Fruit fly (Drosophila melanogaster): ENCODE measurements around the gene Zaf1.
A peak's percentile ranks its signal among the peaks of the same experiment; 100 is the strongest.

The Zaf1 gene

DNA sequence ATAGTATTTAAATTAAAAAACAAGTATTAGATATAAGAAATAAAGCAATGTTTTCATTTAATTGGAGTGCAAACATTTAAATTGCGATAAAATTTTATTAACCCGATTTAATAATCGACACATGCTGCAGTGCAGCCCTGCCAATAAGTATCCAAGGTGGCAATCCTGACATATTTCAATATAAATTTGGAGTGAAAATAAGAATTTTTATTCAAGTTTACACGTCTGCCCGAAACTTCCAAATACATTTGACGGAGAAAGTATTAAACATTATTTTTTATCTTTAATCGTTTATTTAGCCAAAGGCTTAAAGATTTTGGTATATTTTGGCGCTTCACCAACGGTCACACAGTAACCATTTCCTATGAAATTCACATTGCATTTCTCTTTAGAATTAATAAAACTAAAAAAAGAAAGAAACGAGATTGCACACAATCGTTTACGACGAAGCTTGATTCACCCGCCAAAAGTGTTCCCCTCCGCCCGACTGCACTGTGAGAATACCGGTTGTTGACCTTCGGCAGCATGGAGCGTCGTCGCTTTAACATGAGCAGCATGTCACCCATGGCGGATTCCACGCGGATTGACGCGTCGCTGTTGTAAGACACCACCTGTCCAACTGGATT is 3.1 kb upstream of the Zaf1 start, which contains the start of gene CG14712:
TSS of gene CG14712 (plus strand) at position 344 of the 626 bp plus-strand sequence.
- TF ChIP-seq br (GFP tag; optimal IDR thresholded peaks at IDR 0.05) (no peak), ey (GFP tag; optimal IDR thresholded peaks at IDR 0.05) (peak; percentile 21), sv (GFP tag; optimal IDR thresholded peaks at IDR 0.05) (peak; percentile 27), Hr83 (GFP tag; optimal IDR thresholded peaks at IDR 0.05; ENCODE audit: poor library complexity, severe bottlenecking) (peak; percentile 49)

DNA sequence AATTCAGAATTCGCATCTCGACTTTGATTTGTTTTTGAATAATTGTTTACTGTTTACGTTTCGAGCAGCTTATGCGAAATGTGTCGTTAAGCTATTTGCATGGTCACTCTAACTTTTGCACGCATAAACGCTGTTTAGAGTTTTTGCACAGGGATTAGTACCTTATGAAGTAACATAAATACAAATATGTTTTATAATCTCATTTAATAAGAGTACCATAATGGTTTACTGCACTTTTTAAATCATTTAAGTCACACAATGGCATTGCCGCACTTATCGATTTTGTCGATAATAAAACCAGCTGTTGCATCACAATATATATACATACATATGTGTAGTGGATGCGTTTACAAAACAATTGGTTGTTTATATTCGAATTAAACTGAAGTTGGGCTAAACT is 1.1 kb upstream of the Zaf1 start, which contains the start of the genes CG6813 and CG18764:
TSS of gene CG6813 (minus strand) at position 68 of the 400 bp plus-strand sequence.
TSS of gene CG18764 (plus strand) at position 319 of the 400 bp plus-strand sequence.
- TF ChIP-seq Hr78 (GFP tag; optimal IDR thresholded peaks at IDR 0.05) (no peak), jim (GFP tag; optimal IDR thresholded peaks at IDR 0.05) (no peak), Dfd (GFP tag; optimal IDR thresholded peaks at IDR 0.05) (no peak), dmrt93B (GFP tag; optimal IDR thresholded peaks at IDR 0.05) (no peak), CG9705 (GFP tag; optimal IDR thresholded peaks at IDR 0.05) (no peak), Myc (optimal IDR thresholded peaks at IDR 0.05) (no peak), fru (GFP tag; optimal IDR thresholded peaks at IDR 0.05) (no peak), Jra (GFP tag; optimal IDR thresholded peaks at IDR 0.05) (no peak), HLH106 (tag; optimal IDR thresholded peaks at IDR 0.05) (no peak)

- peak; percentile 63 for TF ChIP-seq Hr83 (GFP tag; optimal IDR thresholded peaks at IDR 0.05; ENCODE audit: poor library complexity, severe bottlenecking)
- TF ChIP-seq sv (GFP tag; optimal IDR thresholded peaks at IDR 0.05), result peak; percentile 80
- no peak for TF ChIP-seq usp (GFP tag; optimal IDR thresholded peaks at IDR 0.05)
- peak; percentile 84 for TF ChIP-seq HLH106 (tag; optimal IDR thresholded peaks at IDR 0.05)
- no peak for TF ChIP-seq Rel (GFP tag; optimal IDR thresholded peaks at IDR 0.05)
- TF ChIP-seq Rel (tag; optimal IDR thresholded peaks at IDR 0.05), result peak; percentile 93
- peak; percentile 73 for TF ChIP-seq ey (GFP tag; optimal IDR thresholded peaks at IDR 0.05)
- no peak for TF ChIP-seq Vsx2 (GFP tag; optimal IDR thresholded peaks at IDR 0.05; ENCODE audit: partially characterized antibody)
- TF ChIP-seq N (GFP tag; optimal IDR thresholded peaks at IDR 0.05), result no peak
- peak; percentile 64 for TF ChIP-seq dsf (GFP tag; optimal IDR thresholded peaks at IDR 0.05; ENCODE audit: borderline replicate concordance)
- no peak for TF ChIP-seq CrebA (GFP tag; optimal IDR thresholded peaks at IDR 0.05; ENCODE audit: borderline replicate concordance)
- no peak for TF ChIP-seq pan (optimal IDR thresholded peaks at IDR 0.05)
- peak; percentile 76 for TF ChIP-seq psq (GFP tag; optimal IDR thresholded peaks at IDR 0.05)
- TF ChIP-seq Sp1 (GFP tag; optimal IDR thresholded peaks at IDR 0.05), result peak; percentile 83
- TF ChIP-seq CG9705 (GFP tag; optimal IDR thresholded peaks at IDR 0.05), result peak; percentile 78
- peak; percentile 76 for TF ChIP-seq OdsH (GFP tag; optimal IDR thresholded peaks at IDR 0.05)
- TF ChIP-seq foxo (GFP tag; optimal IDR thresholded peaks at IDR 0.05), result peak in 1 of 2 experiments; percentile 89
These were observed 2.4 kb downstream of the Zaf1 start, which contains the start of gene CG14711 for dm6 chr3R:11623025-11623424. TSS of gene CG14711 (plus strand) at chr3R:11623339.

DNA sequence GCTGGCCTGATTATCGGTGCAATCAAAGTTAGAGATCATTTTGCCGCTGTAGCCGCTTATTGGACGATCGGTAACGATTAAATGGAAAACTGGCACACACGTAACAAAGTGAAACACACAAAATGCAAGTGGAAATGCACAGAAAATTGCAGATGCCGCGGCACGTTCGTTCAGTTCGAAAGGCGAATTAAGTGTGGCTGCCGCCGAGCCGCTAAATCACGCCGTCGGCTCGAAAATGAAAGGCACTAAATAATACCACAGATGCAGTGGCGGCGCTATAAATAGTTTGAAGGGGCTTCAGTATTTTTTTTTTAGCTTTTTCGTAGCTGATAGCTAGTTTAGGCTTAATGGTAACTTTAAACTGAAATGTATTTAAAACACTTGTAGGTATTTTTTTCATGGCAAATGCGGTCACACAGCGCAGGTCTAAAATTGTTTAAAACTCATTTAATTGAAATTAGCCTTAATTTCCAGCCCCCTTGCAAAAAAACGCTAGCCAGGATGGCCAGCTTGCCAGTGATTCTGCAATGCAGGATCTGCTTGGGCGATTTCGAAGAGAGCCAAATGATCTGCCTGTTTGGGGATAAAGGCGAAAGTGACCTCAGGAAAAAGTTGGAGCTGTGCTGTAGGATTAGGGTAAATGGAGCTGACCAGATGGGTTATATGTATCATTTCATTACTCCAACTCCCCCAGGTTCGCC is 5.6 kb downstream of the Zaf1 start, which contains the start of the genes Jupiter and CG14710:
TSS of gene Jupiter (minus strand) at position 198 of the 701 bp plus-strand sequence.
TSS of gene CG14710 (plus strand) at position 382 of the 701 bp plus-strand sequence.
- TF ChIP-seq Vsx2 (GFP tag; optimal IDR thresholded peaks at IDR 0.05; ENCODE audit: partially characterized antibody), result no peak
- peak; percentile 63 for TF ChIP-seq HLH106 (tag; optimal IDR thresholded peaks at IDR 0.05)
- peak; percentile 36 for TF ChIP-seq dsf (GFP tag; optimal IDR thresholded peaks at IDR 0.05; ENCODE audit: borderline replicate concordance)
- TF ChIP-seq sage (GFP tag; optimal IDR thresholded peaks at IDR 0.05), result no peak
- peak; percentile 79 for TF ChIP-seq Hr83 (GFP tag; optimal IDR thresholded peaks at IDR 0.05; ENCODE audit: poor library complexity, severe bottlenecking)
- peak; percentile 76 for TF ChIP-seq Hnf4 (GFP tag; optimal IDR thresholded peaks at IDR 0.05)
- no peak for TF ChIP-seq Mio (GFP tag; optimal IDR thresholded peaks at IDR 0.05)
- TF ChIP-seq pan (optimal IDR thresholded peaks at IDR 0.05), result no peak
- TF ChIP-seq h (GFP tag; optimal IDR thresholded peaks at IDR 0.05), result peak; percentile 68
- TF ChIP-seq fru (GFP tag; optimal IDR thresholded peaks at IDR 0.05), result peak; percentile 60
- peak; percentile 3 for TF ChIP-seq br (GFP tag; optimal IDR thresholded peaks at IDR 0.05)
- peak; percentile 56 for TF ChIP-seq CG9705 (GFP tag; optimal IDR thresholded peaks at IDR 0.05)
- peak; percentile 29 for TF ChIP-seq Jra (GFP tag; optimal IDR thresholded peaks at IDR 0.05)
- TF ChIP-seq Dfd (GFP tag; optimal IDR thresholded peaks at IDR 0.05), result no peak
- TF ChIP-seq tai (GFP tag; optimal IDR thresholded peaks at IDR 0.05), result no peak
- TF ChIP-seq ey (GFP tag; optimal IDR thresholded peaks at IDR 0.05), result peak; percentile 67
- peak; percentile 62 for TF ChIP-seq sv (GFP tag; optimal IDR thresholded peaks at IDR 0.05)
- TF ChIP-seq Rel (GFP tag; optimal IDR thresholded peaks at IDR 0.05), result no peak
- peak; percentile 47 for TF ChIP-seq Rel (tag; optimal IDR thresholded peaks at IDR 0.05)
- TF ChIP-seq usp (GFP tag; optimal IDR thresholded peaks at IDR 0.05), result no peak
- peak; percentile 46 for TF ChIP-seq Myc (optimal IDR thresholded peaks at IDR 0.05)
- TF ChIP-seq woc (GFP tag; optimal IDR thresholded peaks at IDR 0.05), result peak; percentile 37
- TF ChIP-seq rgr (GFP tag; optimal IDR thresholded peaks at IDR 0.05), result peak; percentile 33
- TF ChIP-seq jim (GFP tag; optimal IDR thresholded peaks at IDR 0.05), result peak; percentile 10
- peak in 1 of 2 experiments; percentile 73 for TF ChIP-seq foxo (GFP tag; optimal IDR thresholded peaks at IDR 0.05)
- TF ChIP-seq Dif (GFP tag; optimal IDR thresholded peaks at IDR 0.05; ENCODE audit: partially characterized antibody), result no peak
- no peak for TF ChIP-seq lola (GFP tag; optimal IDR thresholded peaks at IDR 0.05)
- TF ChIP-seq GATAd (GFP tag; optimal IDR thresholded peaks at IDR 0.05), result no peak
- TF ChIP-seq brk (GFP tag; optimal IDR thresholded peaks at IDR 0.05), result no peak
- TF ChIP-seq Abd-B (GFP tag; optimal IDR thresholded peaks at IDR 0.05), result no peak
- TF ChIP-seq CrebA (GFP tag; optimal IDR thresholded peaks at IDR 0.05; ENCODE audit: borderline replicate concordance), result no peak
- no peak for TF ChIP-seq dl (GFP tag; optimal IDR thresholded peaks at IDR 0.05; ENCODE audit: insufficient read depth in 1 of 2, partially characterized antibody in 2 of 2)
- TF ChIP-seq Sp1 (GFP tag; optimal IDR thresholded peaks at IDR 0.05), result peak; percentile 60
- peak; percentile 48 for TF ChIP-seq OdsH (GFP tag; optimal IDR thresholded peaks at IDR 0.05)

All from whole organism, wandering third instar larva.